Worm (Caenorhabditis elegans) whole organism, late embryonic: ENCODE measurements around the gene tbx-38.

Experiments used
- C08G9.2 ChIP-seq: sonication (generic microtip); optimal IDR thresholded peaks from 2 replicates; lab custom pipeline; 2016; ENCODE audit warnings: mild to moderate bottlenecking, missing genetic modification characterization, moderate library complexity, missing compliant biosample characterization
- F13H6.1 ChIP-seq: sonication (generic microtip); optimal IDR thresholded peaks from 2 replicates; lab custom pipeline; 2016; ENCODE audit warnings: missing genetic modification characterization, missing compliant biosample characterization
- T23F11.4 ChIP-seq: fragments of 200-800 bp; sonication (Bioruptor generic); optimal IDR thresholded peaks from 2 replicates; lab custom pipeline; 2018; ENCODE audit warnings: mild to moderate bottlenecking, missing genetic modification characterization, missing compliant biosample characterization
- ama-1 ChIP-seq: fragments of 150-350 bp; optimal IDR thresholded peaks from 2 replicates; lab custom pipeline; 2014
- ceh-14 ChIP-seq: sonication (generic microtip); optimal IDR thresholded peaks from 2 replicates; lab custom pipeline; 2016; ENCODE audit warnings: missing genotype, missing genetic modification characterization, missing compliant biosample characterization
- ceh-18 ChIP-seq: sonication (generic microtip); optimal IDR thresholded peaks from 2 replicates; lab custom pipeline; 2016; ENCODE audit warnings: missing genetic modification characterization, missing compliant biosample characterization
- ceh-2 ChIP-seq: sonication (generic microtip); optimal IDR thresholded peaks from 2 replicates; lab custom pipeline; 2016; ENCODE audit warnings: missing genotype, missing genetic modification characterization, missing compliant biosample characterization
- ceh-34 ChIP-seq: sonication (generic microtip); optimal IDR thresholded peaks from 2 replicates; lab custom pipeline; 2016; ENCODE audit warnings: mild to moderate bottlenecking, missing genetic modification characterization, missing compliant biosample characterization
- ceh-6 ChIP-seq: fragments of 200-800 bp; sonication (Bioruptor generic); optimal IDR thresholded peaks from 2 replicates; lab custom pipeline; 2018; ENCODE audit warnings: mild to moderate bottlenecking, missing genetic modification characterization, missing compliant biosample characterization
- che-1 ChIP-seq: sonication (generic microtip); optimal IDR thresholded peaks from 2 replicates; lab custom pipeline; 2016; ENCODE audit warnings: mild to moderate bottlenecking, missing genetic modification characterization, missing compliant biosample characterization
- elt-2 ChIP-seq: sonication (generic microtip); optimal IDR thresholded peaks from 2 replicates; lab custom pipeline; 2016; ENCODE audit warnings: missing genetic modification reagents, missing genetic modification characterization, missing compliant biosample characterization
- gmeb-2 ChIP-seq: sonication (generic microtip); optimal IDR thresholded peaks from 2 replicates; lab custom pipeline; 2016; ENCODE audit warnings: missing genetic modification characterization, inconsistent platforms, missing compliant biosample characterization
- hlh-15 ChIP-seq: sonication (generic microtip); optimal IDR thresholded peaks from 2 replicates; lab custom pipeline; 2016; ENCODE audit warnings: missing genetic modification characterization, missing compliant biosample characterization
- nfya-1 ChIP-seq: sonication (generic microtip); optimal IDR thresholded peaks from 2 replicates; lab custom pipeline; 2017; ENCODE audit warnings: missing genetic modification characterization, mild to moderate bottlenecking, missing compliant biosample characterization, antibody characterized with exemption, moderate library complexity
- pag-3 ChIP-seq: sonication (generic microtip); optimal IDR thresholded peaks from 2 replicates; lab custom pipeline; 2016; ENCODE audit warnings: missing compliant biosample characterization, missing genetic modification characterization, borderline replicate concordance
- pax-1 ChIP-seq: fragments of 150-350 bp; optimal IDR thresholded peaks from 2 replicates; lab custom pipeline; 2014; ENCODE audit warnings: missing biosample characterization, missing genetic modification characterization
- pha-2 ChIP-seq: sonication (generic microtip); optimal IDR thresholded peaks from 2 replicates; lab custom pipeline; 2017; ENCODE audit warnings: mild to moderate bottlenecking, missing genetic modification characterization, missing compliant biosample characterization
- tbx-2 ChIP-seq: sonication (generic microtip); optimal IDR thresholded peaks from 2 replicates; lab custom pipeline; 2016; ENCODE audit warnings: missing genetic modification characterization, missing compliant biosample characterization
- unc-3 ChIP-seq, 2 experiments: fragments of 200-800 bp in 1 of 2; sonication (Bioruptor generic) in 1 of 2; sonication (generic microtip) in 1 of 2; conservative IDR thresholded peaks in 1 of 2; optimal IDR thresholded peaks in 1 of 2; 2 replicates each; pipeline versions ENCODE4 v1.3.6 to Lab custom; 2016 to 2022; ENCODE audit warnings: missing compliant biosample characterization in 2 of 2, missing genetic modification characterization in 2 of 2, missing genetic modification reagents in 1 of 2

Gene tbx-38

DNA sequence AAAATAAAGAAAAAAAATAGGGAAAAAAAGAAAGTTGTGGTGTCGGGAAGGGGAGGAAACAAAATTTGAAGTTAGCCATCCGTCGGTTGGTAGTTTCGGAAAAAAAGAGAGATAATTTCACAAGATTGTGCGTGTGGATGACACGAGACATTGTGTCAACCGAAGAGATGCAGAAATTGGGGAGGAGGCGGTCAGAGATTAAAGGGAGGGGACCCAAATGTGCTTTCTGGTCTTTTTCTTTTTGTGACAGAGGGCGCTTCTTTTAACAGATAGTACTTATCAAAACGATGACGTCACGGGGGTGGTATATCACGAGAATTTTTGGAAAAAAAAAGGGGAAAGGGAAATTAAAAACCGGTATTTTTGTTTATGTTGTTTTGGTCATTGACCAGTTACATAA lies 47.4 kb downstream of the tbx-38 start:
- TF ChIP-seq pha-2 (tag; lab: Kevin White, UChicago) (no peak), nfya-1 (tag; lab: Kevin White, UChicago) (peak; percentile 11), elt-2 (tag; lab: Kevin White, UChicago) (no peak), ceh-2 (tag; lab: Kevin White, UChicago) (no peak), F13H6.1 (tag; lab: Kevin White, UChicago) (no peak), T23F11.4 (GFP tag; lab: Kevin White, UChicago) (no peak), ceh-18 (tag; lab: Kevin White, UChicago) (peak; percentile 24), pax-1 (tag; lab: Kevin White, UChicago) (no peak)

DNA sequence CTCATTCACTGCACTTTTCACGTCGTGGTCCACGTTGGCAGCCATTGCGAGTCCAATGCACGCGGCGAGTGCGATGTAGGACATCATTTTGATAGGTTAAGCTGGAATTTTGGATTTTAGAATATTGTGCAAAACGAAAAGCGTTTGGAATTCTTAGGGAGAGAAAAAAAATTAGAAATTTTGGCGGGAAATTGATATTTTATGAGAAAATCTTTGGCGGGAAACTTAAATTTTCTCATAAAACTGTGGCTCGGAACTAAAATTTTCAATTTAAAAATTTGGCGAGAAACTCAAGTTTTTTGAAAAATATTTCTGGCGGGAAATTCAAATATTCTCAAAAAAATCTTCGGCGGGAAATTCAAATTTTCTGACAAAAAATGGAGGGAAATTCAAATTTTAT lies 48.3 kb downstream of the tbx-38 start, which contains the start of gene sup-1:
Gene sup-1 (minus strand): TSS at position 101 of the 400 bp plus-strand sequence.
- TF ChIP-seq hlh-15 (tag; lab: Kevin White, UChicago) (no peak), unc-3 (GFP tag; conservative IDR thresholded peaks at IDR 0.05; lab: Robert Waterston, UW) (no peak), unc-3 (tag; optimal IDR thresholded peaks at IDR 0.05; lab: Kevin White, UChicago) (no peak), che-1 (tag; lab: Kevin White, UChicago) (no peak), ceh-14 (tag; lab: Kevin White, UChicago) (no peak), C08G9.2 (tag; lab: Kevin White, UChicago) (no peak), ceh-34 (tag; lab: Kevin White, UChicago) (no peak), ceh-6 (GFP tag; lab: Kevin White, UChicago) (no peak), pag-3 (tag; lab: Kevin White, UChicago) (no peak), ama-1 (no peak), pha-2 (tag; lab: Kevin White, UChicago) (no peak), tbx-2 (tag; lab: Kevin White, UChicago) (no peak), gmeb-2 (tag; lab: Kevin White, UChicago) (no peak)
